Worm (Caenorhabditis elegans): ENCODE data around the gene twk-9.

twk-9 gene

DNA sequence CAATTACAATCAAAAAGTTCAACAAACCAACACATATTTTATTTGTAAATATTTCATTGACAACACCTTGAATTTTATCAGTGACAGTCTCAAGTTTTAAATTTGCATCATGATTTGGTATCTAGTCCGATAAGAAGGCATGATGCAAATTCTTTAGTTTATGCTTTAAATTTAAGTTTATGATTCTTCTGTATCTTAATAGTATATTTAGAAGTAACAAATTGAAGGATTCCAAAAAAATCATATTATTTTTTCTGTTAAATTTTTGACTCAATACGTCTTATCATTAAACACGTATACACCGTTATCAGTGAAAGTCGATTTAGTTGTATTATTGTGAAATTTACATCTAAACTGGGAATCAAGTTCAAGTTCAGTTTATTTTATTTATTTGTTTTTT, 41.7 kb upstream of the twk-9 start, which contains the start of gene chca-1 (continued):
- TF ChIP-seq saeg-2 (GFP tag; IDR thresholded peaks at IDR 0.05) (no peak), T20F7.1 (GFP tag; optimal IDR thresholded peaks at IDR 0.05) (peak; percentile 14), R02D3.7 (tag; optimal IDR thresholded peaks at IDR 0.05) (no peak), mep-1 (tag; optimal IDR thresholded peaks at IDR 0.05) (peak; percentile 75), dmd-6 (GFP tag; IDR thresholded peaks at IDR 0.05) (peak; percentile 88), lin-13 (GFP tag; optimal IDR thresholded peaks at IDR 0.05) (no peak), ces-1 (GFP tag; optimal IDR thresholded peaks at IDR 0.05) (no peak), nhr-42 (GFP tag; IDR thresholded peaks at IDR 0.05) (no peak), ceh-82 (tag; optimal IDR thresholded peaks at IDR 0.05) (no peak), dmd-9 (GFP tag; IDR thresholded peaks at IDR 0.05) (no peak), pqm-1 (tag; optimal IDR thresholded peaks at IDR 0.05) (peak; percentile 95), fkh-10 (GFP tag; optimal IDR thresholded peaks at IDR 0.05) (no peak), snpc-4 (tag; optimal IDR thresholded peaks at IDR 0.05) (no peak), nhr-76 (tag; optimal IDR thresholded peaks at IDR 0.05) (no peak), Y5F2A.4 (GFP tag; optimal IDR thresholded peaks at IDR 0.05) (no peak), lin-1 (GFP tag; IDR thresholded peaks at IDR 0.05) (peak; percentile 58; the same call in 1 of the 2 replicates), lin-15B (tag; optimal IDR thresholded peaks at IDR 0.05) (no peak), daf-16 (GFP tag; optimal IDR thresholded peaks at IDR 0.05) (no peak), daf-16 (tag; optimal IDR thresholded peaks at IDR 0.05) (peak; percentile 96), madf-9 (GFP tag; conservative IDR thresholded peaks at IDR 0.05) (no peak), spr-1 (tag; optimal IDR thresholded peaks at IDR 0.05) (no peak), ztf-7 (tag; optimal IDR thresholded peaks at IDR 0.05) (peak; percentile 70), egl-43 (GFP tag; IDR thresholded peaks at IDR 0.05) (no peak), nhr-41 (GFP tag; IDR thresholded peaks at IDR 0.05) (no peak), snpc-1.2 (GFP tag; IDR thresholded peaks at IDR 0.05) (no peak), jun-1 (tag; optimal IDR thresholded peaks at IDR 0.05) (no peak), zip-2 (tag; optimal IDR thresholded peaks at IDR 0.05) (no peak), hmg-1.1 (GFP tag; IDR thresholded peaks at IDR 0.05) (no peak), nhr-102 (tag; optimal IDR thresholded peaks at IDR 0.05) (peak; percentile 65), lim-7 (GFP tag; IDR thresholded peaks at IDR 0.05) (no peak), hlh-30 (tag; optimal IDR thresholded peaks at IDR 0.05; ENCODE audit: insufficient read depth) (peak; percentile 14), F10B5.3 (tag; optimal IDR thresholded peaks at IDR 0.05) (no peak), ceh-62 (tag; optimal IDR thresholded peaks at IDR 0.05) (no peak), aly-2 (tag; optimal IDR thresholded peaks at IDR 0.05) (no peak), dve-1 (tag; optimal IDR thresholded peaks at IDR 0.05; ENCODE audit: insufficient read depth) (peak; percentile 90), nhr-25 (tag; optimal IDR thresholded peaks at IDR 0.05; ENCODE audit: borderline replicate concordance, insufficient read depth) (no peak), sdz-12 (GFP tag; optimal IDR thresholded peaks at IDR 0.05) (no peak), set-16 (GFP tag; IDR thresholded peaks at IDR 0.05) (no peak), ceh-20 (GFP tag; IDR thresholded peaks at IDR 0.05) (0 out of 2 replicates have a peak, but pooled peaks have one; percentile 31), lir-3 (tag; optimal IDR thresholded peaks at IDR 0.05) (no peak), dpl-1 (GFP tag; optimal IDR thresholded peaks at IDR 0.05) (no peak), attf-4 (tag; optimal IDR thresholded peaks at IDR 0.05) (no peak)

DNA sequence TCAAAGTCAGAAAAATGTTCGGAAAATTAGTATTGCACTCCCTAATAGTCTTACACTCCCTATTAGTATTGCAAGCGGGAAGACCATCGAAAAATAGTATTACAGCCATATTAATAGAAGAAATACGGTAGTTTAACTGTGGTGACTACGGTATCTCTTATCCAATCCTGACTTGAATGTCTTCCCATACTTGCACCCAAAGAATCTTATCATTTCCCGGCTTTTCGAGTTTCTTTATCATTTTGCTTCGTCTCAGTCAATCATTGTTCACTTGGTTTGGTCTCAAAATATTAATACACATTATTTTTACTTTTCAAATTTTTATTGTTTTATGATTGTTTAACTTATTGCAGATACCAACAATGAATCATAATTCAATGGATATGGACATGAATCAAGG, 39.8 kb upstream of the twk-9 start, which contains the start of gene F58G6.3:
Gene F58G6.3, plus strand, starts transcription at position 352 of the 400 bp plus-strand sequence.
- TF ChIP-seq daf-16 (GFP tag; optimal IDR thresholded peaks at IDR 0.05) = no peak
- peak; percentile 29 for TF ChIP-seq daf-16 (tag; optimal IDR thresholded peaks at IDR 0.05)
- no peak for TF ChIP-seq ceh-44 (GFP tag; IDR thresholded peaks at IDR 0.05)
- TF ChIP-seq T26A8.4 (GFP tag; IDR thresholded peaks at IDR 0.05) = no peak
- TF ChIP-seq R02D3.7 (tag; optimal IDR thresholded peaks at IDR 0.05) = no peak
- peak in 1 of 2 experiments; percentile 64 for TF ChIP-seq lsy-2 (tag; optimal IDR thresholded peaks at IDR 0.05)
- peak; percentile 20 for TF ChIP-seq dve-1 (tag; optimal IDR thresholded peaks at IDR 0.05; ENCODE audit: insufficient read depth)
- peak; percentile 5 for TF ChIP-seq pqm-1 (tag; optimal IDR thresholded peaks at IDR 0.05)
- TF ChIP-seq lin-38 (GFP tag; IDR thresholded peaks at IDR 0.05) = no peak
- no peak for TF ChIP-seq lin-1 (GFP tag; IDR thresholded peaks at IDR 0.05)

Data from whole organism, L4 larva.